Worm (Caenorhabditis elegans): ENCODE results near the gene T19D12.6.

Gene T19D12.6

DNA sequence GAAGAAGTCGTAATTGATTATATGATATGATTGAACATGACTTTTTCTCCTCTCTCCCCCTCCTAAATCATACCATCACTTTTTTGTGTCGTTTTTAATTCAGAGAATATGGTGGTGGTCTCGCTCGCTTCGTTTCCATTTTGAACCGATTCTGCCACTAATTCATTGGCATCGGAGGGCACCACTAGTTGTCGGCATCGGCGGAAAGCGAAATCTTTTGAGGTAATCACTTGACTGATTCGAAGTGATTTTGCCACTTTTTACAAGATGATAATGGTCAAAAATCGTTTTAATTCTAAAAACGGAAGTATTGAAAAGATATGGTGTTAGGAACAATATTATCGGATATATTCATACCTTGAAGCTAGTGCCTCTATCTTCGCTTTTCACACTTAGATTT lies 26.1 kb downstream of the T19D12.6 start, which contains the start of gene klf-3:
Gene klf-3 (plus strand): TSS at position 109 of the 400 bp plus-strand sequence.
- TF ChIP-seq him-1 (tag; optimal IDR thresholded peaks at IDR 0.05) (no peak), dao-5 (tag; optimal IDR thresholded peaks at IDR 0.05) (no peak), W03F9.2 (tag; optimal IDR thresholded peaks at IDR 0.05) (no peak)

DNA sequence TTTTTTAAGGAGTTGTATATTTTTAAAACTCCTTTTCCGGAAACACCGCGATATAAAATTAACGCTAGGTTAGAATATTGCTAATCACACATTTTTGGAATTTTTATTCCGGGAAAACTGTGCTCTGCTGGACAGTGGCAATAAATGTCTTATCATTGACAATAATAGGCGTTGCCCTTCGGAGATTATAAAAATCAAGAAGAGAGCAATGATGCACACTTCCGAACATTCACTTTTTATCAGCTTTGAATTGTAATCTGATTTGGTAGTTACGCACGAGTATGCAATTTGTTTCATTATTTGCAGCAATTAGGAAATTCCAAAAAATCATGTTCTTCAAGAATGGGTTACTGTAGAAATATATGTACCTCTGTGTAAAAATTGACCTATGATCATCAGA lies 26.8 kb downstream of the T19D12.6 start:
- TF ChIP-seq W03F9.2 (tag; optimal IDR thresholded peaks at IDR 0.05): no peak
- no peak for TF ChIP-seq him-1 (tag; optimal IDR thresholded peaks at IDR 0.05)
- no peak for TF ChIP-seq dao-5 (tag; optimal IDR thresholded peaks at IDR 0.05)

DNA sequence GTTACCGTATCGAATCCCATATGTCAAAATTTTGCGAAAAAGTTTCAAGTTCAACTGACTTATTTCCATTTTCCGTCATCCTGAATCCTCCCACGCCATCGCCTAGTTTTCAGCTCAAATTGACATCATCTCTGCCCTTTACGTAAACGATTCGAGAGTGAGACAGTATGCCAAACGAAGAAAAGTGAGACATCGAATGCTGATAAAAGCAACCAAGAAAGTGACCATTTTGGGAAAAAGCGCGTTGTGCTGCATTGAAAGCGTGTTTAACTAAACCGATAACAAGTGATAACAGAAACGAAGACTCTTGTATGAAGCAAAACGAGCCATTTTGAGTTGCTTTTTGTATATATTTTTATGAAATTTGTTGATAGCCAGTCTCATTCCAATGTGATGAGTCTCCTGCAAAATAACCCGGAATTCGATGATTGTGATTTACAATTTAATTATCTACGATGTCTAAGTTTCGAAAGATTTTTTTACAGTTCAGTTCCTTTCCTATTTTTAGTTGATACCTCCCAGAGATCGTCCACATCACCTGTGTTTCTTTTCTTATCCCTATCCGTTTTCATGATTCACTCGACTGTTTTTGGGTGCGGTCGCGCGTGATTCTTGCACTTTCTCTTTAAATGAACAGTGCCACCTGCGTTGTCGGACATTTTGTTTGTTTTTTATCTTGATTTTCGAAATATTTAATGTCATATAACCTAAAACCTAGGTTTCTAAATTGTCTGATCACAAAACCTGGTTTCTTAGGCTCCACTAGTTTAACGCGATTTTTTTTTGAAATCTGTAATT lies 27.5 kb downstream of the T19D12.6 start:
- TF ChIP-seq W03F9.2 (tag; optimal IDR thresholded peaks at IDR 0.05): no peak
- no peak for TF ChIP-seq him-1 (tag; optimal IDR thresholded peaks at IDR 0.05)
- no peak for TF ChIP-seq dao-5 (tag; optimal IDR thresholded peaks at IDR 0.05)

DNA sequence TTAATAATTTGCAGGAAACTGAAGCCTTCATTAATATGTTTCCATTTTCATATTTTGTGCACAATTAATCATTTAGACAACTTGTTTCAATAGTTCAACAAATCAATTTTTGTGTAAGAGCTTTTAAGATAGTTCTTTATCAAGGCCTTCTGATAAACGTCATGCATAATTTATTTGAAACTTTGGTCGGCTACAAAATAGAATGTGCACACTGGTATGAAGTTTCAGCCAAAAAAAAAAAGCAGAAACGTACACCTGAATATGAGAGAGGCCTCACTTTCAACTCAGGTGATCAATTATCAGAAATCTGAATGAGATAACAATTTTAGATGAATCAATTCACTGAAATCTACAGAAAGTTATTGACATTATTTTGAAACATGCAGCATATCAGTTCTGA lies 28.4 kb downstream of the T19D12.6 start:
- TF ChIP-seq him-1 (tag; optimal IDR thresholded peaks at IDR 0.05) (no peak), dao-5 (tag; optimal IDR thresholded peaks at IDR 0.05) (no peak), W03F9.2 (tag; optimal IDR thresholded peaks at IDR 0.05) (no peak)

DNA sequence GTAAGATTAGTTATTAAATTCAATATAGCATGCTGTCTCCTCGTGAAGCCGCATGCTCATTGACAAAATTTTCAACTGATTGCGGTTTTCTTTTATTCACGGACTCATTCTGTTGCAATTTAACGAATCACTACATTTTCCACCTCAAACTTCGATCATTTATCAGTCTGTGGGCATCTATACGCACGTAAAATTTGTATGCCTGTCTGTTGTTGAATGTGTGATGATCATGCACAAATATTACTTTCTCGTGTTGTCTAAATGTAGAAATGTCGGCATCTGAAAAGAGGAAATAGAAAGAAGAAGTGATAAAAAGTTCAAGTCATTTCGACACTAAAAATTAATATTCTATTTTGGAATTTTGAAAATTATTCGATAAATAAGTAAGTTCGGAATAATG lies 30.4 kb downstream of the T19D12.6 start:
- TF ChIP-seq W03F9.2 (tag; optimal IDR thresholded peaks at IDR 0.05): no peak
- no peak for TF ChIP-seq dao-5 (tag; optimal IDR thresholded peaks at IDR 0.05)
- TF ChIP-seq him-1 (tag; optimal IDR thresholded peaks at IDR 0.05): no peak

DNA sequence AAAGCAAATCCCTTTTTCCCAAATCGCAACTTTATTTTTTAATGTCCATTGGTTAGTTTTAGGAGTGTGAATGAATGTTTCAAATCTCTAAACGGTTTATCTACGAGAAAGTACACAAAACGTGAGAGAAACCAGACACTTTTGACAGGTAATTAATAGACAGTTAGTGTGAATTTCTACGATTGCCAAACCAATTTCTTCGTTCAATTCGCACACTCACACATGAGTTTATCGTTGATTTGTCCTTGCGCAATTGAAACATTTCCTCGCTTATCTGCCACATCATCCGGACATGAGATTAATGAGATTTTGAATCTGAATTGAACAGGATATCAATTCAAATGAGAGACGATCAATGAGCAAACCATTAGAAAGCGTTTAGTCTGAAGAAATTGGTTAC lies 32.7 kb downstream of the T19D12.6 start:
- TF ChIP-seq W03F9.2 (tag; optimal IDR thresholded peaks at IDR 0.05) (no peak), him-1 (tag; optimal IDR thresholded peaks at IDR 0.05) (no peak), dao-5 (tag; optimal IDR thresholded peaks at IDR 0.05) (no peak)

DNA sequence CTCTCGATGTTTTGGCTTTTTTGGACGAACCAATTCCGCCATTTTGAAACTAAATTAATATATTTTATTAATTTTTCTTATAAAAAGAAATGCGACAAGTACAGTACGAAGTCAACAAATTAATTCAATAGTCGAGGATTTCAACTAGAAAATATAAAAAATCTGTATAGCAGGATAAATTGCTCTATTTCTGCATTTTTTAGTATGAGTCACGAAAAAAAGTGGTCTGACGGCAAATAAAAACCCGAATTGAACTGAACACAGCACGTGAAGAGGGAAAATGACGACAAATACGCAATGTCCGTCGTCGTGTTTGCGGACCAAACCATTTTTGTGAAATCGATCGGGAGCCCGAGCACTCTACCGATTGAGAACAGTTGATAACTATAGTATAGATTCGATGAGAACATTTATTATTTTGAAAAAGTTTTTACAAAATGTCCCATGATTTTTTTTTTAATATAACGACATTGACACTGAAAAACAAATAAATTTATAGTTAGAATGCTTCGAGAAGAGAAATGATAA lies 33.5 kb downstream of the T19D12.6 start, which contains the start of gene epg-5:
Gene epg-5 (minus strand): TSS at position 51 of the 528 bp plus-strand sequence.
- TF ChIP-seq W03F9.2 (tag; optimal IDR thresholded peaks at IDR 0.05) (no peak), him-1 (tag; optimal IDR thresholded peaks at IDR 0.05) (no peak), dao-5 (tag; optimal IDR thresholded peaks at IDR 0.05) (no peak)

DNA sequence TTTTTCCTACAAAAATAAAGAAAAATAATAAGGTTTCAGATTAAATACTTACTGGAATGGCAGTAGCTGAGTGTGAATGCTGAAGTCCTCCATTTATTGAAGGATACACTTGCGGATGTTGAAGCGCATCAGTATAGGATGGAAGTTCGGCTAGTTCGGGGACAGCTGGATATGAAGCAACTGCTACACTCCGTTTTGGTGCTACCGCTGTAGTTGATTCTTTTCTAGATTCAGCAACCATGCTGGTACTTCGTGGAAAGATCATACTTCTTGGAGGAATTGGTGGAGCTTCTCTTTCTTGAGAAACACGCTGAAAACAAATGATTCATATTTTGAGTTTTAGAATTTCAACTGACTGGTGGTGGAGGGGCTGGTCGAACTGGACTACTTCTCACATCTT lies 34.3 kb downstream of the T19D12.6 start:
- TF ChIP-seq W03F9.2 (tag; optimal IDR thresholded peaks at IDR 0.05): no peak
- TF ChIP-seq dao-5 (tag; optimal IDR thresholded peaks at IDR 0.05): no peak
- no peak for TF ChIP-seq him-1 (tag; optimal IDR thresholded peaks at IDR 0.05)

DNA sequence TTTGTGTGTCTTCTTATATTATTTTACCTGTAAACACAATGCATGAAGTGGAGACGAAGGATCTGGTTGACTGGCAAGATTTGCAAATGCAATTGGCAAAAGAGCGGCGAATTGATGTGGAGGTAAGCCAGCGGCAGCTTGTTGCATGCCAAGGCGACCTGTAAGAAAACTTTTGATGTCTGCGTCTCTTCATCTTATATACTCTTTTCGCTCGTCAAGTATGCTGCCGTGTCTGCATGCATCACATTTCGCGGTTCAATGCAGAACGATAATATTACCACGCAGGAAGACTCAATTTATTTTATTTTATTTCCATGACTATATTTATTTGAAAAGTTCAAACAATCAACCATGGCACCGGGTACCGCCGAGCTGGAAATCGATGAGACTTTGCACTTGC lies 41.9 kb downstream of the T19D12.6 start, which contains the start of gene vps-33.2:
Gene vps-33.2 (plus strand): TSS at position 244 of the 400 bp plus-strand sequence.
- TF ChIP-seq him-1 (tag; optimal IDR thresholded peaks at IDR 0.05) (no peak), W03F9.2 (tag; optimal IDR thresholded peaks at IDR 0.05) (no peak), dao-5 (tag; optimal IDR thresholded peaks at IDR 0.05) (no peak)

DNA sequence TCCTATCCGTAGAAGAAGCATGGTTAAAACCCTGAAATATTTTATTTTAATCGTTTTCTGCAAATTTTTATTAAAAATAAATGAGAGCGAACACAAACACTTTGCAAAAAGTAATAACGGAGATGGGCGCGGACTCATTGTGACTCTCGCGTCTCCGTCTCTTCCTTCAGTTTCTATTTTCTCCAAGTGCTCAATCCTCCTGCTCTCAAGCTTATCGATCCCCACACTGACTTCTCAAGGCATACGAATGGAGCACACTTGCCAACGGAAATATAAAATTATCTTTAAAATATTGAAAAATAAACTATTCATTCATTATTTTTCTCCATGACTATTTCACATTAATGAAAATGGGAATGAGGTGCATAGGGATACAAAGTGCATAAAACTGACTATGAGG lies 44.9 kb downstream of the T19D12.6 start, which contains the start of gene dnj-8:
Gene dnj-8 (minus strand): TSS at position 31 of the 400 bp plus-strand sequence.
- TF ChIP-seq dao-5 (tag; optimal IDR thresholded peaks at IDR 0.05) (no peak), him-1 (tag; optimal IDR thresholded peaks at IDR 0.05) (no peak), W03F9.2 (tag; optimal IDR thresholded peaks at IDR 0.05) (no peak)

DNA sequence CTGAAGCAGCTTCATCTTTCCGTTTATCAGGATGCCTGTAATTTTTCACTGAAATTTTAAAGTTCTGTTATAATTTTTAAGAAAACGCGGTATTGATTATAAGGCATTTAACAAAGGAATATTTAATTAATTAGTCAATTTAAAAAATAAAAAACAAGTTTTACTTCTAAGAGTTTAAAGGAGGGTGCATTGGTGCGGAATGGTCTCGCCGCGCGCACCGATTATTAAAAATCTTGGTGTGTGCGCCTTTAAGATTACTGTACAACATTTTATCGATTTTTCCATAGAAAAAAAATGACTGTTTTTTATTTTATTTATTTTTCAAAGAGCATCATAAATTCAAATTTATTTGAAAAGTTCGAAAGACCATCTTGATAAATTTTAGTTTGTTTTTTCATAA lies 45.4 kb downstream of the T19D12.6 start:
- TF ChIP-seq him-1 (tag; optimal IDR thresholded peaks at IDR 0.05) (no peak), W03F9.2 (tag; optimal IDR thresholded peaks at IDR 0.05) (no peak), dao-5 (tag; optimal IDR thresholded peaks at IDR 0.05) (no peak)

DNA sequence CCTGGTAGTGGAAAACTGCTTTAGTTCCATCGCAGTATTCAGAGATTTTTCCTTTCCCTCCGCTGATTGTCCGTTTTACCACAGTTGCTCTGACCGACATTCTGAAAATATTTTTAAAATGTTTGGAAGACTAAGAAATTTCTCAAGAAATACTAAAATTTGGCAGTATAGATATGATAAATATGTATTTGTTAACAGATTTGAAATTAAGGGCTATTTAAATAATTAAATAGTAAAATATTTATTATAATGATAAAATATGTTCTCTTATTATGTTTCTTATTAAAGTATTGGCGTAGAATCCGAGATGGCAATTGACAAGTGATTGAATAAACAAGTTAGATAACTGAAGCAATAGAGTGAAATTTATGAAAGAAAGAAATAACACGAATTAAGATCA lies 48.8 kb downstream of the T19D12.6 start, which contains the start of gene aipr-1:
Gene aipr-1 (minus strand): TSS at position 101 of the 400 bp plus-strand sequence.
- TF ChIP-seq W03F9.2 (tag; optimal IDR thresholded peaks at IDR 0.05) (no peak), dao-5 (tag; optimal IDR thresholded peaks at IDR 0.05) (no peak), him-1 (tag; optimal IDR thresholded peaks at IDR 0.05) (no peak)

DNA sequence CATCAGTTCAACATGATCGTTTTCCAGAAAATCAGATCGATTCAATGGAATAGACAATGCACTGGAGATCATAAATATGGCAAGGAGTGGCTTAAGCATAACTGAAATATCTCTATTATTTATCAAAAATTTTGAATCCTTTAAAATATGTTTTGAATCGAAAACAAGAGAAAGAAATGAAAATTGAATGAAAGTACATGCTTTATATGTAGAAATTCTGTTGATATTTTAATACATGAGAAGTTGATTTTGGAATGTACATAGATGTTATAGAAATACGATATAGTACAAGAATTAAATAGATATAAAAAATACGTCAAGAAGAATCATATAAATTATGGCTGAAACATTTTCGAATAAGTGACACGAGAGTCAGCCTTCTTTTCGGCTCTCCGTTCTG lies 50.7 kb downstream of the T19D12.6 start, which contains the start of gene C56C10.9:
Gene C56C10.9 (minus strand): TSS at position 101 of the 400 bp plus-strand sequence.
- TF ChIP-seq him-1 (tag; optimal IDR thresholded peaks at IDR 0.05) (no peak), W03F9.2 (tag; optimal IDR thresholded peaks at IDR 0.05) (no peak), dao-5 (tag; optimal IDR thresholded peaks at IDR 0.05) (no peak)

DNA sequence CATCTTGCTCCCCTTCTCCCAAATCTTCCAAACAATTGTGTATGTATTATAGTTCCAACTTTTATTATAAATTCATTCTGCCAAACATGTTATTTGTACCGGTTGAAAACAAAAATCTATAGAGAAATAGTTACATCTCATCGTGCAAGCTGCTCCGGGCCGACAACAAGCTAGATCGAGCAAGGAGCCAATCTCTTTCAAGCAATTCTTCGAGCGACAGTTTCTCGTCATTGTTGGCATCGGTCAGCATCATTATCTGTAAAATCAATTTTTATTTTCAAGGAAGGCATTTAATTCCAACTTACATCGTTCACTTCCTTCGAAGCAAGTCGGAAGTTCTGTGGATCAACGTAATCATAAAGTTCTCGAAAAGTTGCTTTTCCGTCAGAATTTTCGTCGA lies 51.9 kb downstream of the T19D12.6 start:
- TF ChIP-seq W03F9.2 (tag; optimal IDR thresholded peaks at IDR 0.05) (no peak), him-1 (tag; optimal IDR thresholded peaks at IDR 0.05) (no peak), dao-5 (tag; optimal IDR thresholded peaks at IDR 0.05) (no peak)

Measured in whole organism, L4/young adult.